Worm (Caenorhabditis elegans): ENCODE measurements around the gene T16G1.2.

The T16G1.2 gene

DNA sequence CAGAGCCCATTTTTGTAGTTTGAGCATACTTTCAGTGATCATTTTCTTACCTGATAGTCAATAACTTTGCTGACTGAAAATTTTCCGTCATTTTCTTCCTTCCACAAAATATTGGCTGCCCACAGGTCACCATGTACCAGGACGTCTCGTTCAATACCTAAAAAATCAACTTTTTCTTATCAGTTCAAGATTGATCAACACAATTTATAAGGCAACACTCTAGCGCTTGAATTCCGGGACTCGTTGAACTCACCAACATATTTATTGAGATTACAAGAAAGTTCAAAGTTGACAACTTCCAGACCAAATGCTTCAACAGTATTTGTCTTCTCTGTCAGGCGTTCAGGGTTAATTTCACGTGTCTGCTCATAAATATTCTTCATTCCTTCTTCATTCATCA is 4.4 kb downstream of the T16G1.2 start:
- TF ChIP-seq nhr-43 (tag; optimal IDR thresholded peaks at IDR 0.05; ENCODE audit: poor library complexity, severe bottlenecking): no peak
- peak; percentile 65 for TF ChIP-seq elt-2 (tag; optimal IDR thresholded peaks at IDR 0.05)
- no peak for TF ChIP-seq daf-12 (tag; optimal IDR thresholded peaks at IDR 0.05)
- TF ChIP-seq nfya-1 (tag; optimal IDR thresholded peaks at IDR 0.05; ENCODE audit: insufficient read depth): no peak
- TF ChIP-seq pqm-1 (tag; optimal IDR thresholded peaks at IDR 0.05): peak; percentile 75
- TF ChIP-seq fos-1 (tag; optimal IDR thresholded peaks at IDR 0.05): no peak

DNA sequence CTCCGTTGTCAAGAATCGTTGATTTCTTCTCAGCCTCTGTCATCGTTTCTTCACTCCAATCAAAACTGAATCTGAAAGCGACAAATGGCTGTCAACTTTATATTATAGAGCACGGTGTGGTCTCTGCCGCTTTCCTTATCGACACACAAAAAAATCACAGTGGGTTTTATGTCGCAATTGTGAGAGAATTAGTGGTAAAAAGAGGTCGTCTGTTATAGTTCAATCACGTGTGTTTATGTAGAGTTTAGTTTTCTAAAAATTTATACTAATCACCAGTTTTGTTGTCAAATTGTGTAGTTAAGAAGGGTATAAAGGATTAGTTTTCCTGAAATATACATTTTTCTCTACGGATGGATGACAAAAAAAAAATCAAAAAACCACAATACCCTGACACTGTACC is 5.7 kb downstream of the T16G1.2 start, which contains the start of gene T16G1.7:
Gene T16G1.7 (minus strand): TSS at position 137 of the 400 bp plus-strand sequence.
- TF ChIP-seq nhr-77 (tag; optimal IDR thresholded peaks at IDR 0.05) (no peak), unc-39 (tag; optimal IDR thresholded peaks at IDR 0.05) (no peak), jun-1 (tag; optimal IDR thresholded peaks at IDR 0.05) (peak; percentile 55), egl-27 (tag; optimal IDR thresholded peaks at IDR 0.05) (no peak), pha-4 (tag; optimal IDR thresholded peaks at IDR 0.05) (peak; percentile 49), elt-1 (tag; optimal IDR thresholded peaks at IDR 0.05) (no peak), ceh-28 (tag; optimal IDR thresholded peaks at IDR 0.05) (no peak), egl-5 (tag; optimal IDR thresholded peaks at IDR 0.05) (no peak), nfya-1 (tag; optimal IDR thresholded peaks at IDR 0.05; ENCODE audit: insufficient read depth) (no peak), ztf-4 (tag; optimal IDR thresholded peaks at IDR 0.05) (no peak), pqm-1 (tag; optimal IDR thresholded peaks at IDR 0.05) (peak; percentile 89), elt-2 (tag; optimal IDR thresholded peaks at IDR 0.05) (peak; percentile 91), ceh-9 (tag; optimal IDR thresholded peaks at IDR 0.05) (no peak)

DNA sequence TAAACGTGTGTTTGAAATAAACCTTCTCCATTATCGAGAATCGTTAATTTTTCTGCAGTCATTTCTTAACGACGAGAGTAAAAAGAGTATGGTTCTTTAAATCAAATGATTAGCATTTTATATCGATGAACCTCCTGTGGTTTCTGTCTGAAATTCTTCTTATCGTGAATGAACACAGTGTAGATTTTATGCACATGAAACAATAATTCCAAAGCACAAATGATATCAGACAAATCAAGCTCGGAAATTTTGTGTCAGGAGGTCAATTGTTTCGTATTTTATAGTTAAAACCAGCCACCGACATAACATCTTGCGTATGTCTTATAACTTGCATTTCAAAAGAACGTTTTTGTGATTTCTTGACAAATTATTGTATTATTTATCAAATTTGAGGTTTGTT is 7.8 kb downstream of the T16G1.2 start, which contains the start of gene T16G1.6:
Gene T16G1.6 (minus strand): TSS at position 77 of the 400 bp plus-strand sequence.
- TF ChIP-seq daf-12 (tag; optimal IDR thresholded peaks at IDR 0.05) (no peak), aly-2 (tag; optimal IDR thresholded peaks at IDR 0.05) (no peak), nhr-11 (tag; optimal IDR thresholded peaks at IDR 0.05) (no peak), mml-1 (tag; optimal IDR thresholded peaks at IDR 0.05) (no peak), zag-1 (tag; optimal IDR thresholded peaks at IDR 0.05) (no peak), elt-2 (tag; optimal IDR thresholded peaks at IDR 0.05) (peak; percentile 91), nfya-1 (tag; optimal IDR thresholded peaks at IDR 0.05; ENCODE audit: insufficient read depth) (no peak), pqm-1 (tag; optimal IDR thresholded peaks at IDR 0.05) (peak; percentile 90), nhr-25 (tag; optimal IDR thresholded peaks at IDR 0.05) (no peak), R02D3.7 (tag; optimal IDR thresholded peaks at IDR 0.05) (no peak)

DNA sequence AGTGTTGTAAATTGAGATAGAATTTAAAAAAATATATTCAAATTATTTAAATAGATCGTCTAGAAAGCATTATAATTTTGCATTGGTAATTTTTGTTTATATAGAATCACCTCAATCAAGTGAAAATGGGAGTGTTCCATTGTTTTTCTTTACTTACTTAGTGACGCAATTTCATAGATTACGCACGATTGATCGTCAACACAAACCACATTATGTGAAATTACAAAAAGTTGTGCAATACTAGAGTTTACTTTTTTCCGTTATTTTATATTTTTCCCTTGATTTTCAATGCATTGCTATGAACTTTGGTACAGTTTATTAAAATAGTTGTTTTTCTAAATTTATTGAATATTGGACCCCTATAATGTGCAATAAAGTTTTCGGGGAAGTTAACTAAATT is 10.2 kb downstream of the T16G1.2 start, which contains the start of gene T16G1.5:
Gene T16G1.5 (minus strand): TSS at position 119 of the 400 bp plus-strand sequence.
- peak; percentile 25 for TF ChIP-seq elt-2 (tag; optimal IDR thresholded peaks at IDR 0.05)
- no peak for TF ChIP-seq elt-3 (tag; optimal IDR thresholded peaks at IDR 0.05)

DNA sequence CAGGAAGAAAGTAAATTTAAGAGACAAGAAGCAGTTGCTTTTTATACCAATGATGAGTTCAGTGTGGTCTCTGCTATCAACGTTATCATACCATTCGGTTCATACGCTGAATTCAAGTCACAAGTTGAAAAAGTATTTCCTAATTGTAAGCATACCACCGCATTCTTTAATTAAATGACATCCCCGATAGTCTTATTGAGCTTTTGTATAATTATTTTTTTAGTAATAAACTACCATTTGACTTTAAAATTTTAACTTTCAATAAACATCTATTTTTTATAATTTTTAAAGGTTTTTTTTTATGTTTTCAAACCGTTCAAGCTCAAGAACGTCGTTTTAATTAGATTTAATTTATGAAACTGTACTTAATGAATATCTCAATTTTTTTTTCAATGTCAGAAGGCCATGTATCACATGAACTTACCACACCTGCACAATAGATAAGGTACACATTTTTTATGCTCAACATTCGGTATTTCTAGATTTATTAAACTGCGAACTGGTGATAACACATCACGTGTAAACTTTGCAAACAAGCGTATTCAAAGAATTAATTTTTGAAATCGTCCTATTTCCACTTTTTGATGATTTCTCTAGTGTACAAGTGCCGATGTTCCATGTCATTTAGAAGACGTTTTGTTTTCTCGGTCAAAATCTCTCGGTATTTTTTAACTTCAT is 12.7 kb downstream of the T16G1.2 start, which contains the start of gene T16G1.4:
Gene T16G1.4 (minus strand): TSS at position 51 of the 678 bp plus-strand sequence.
- TF ChIP-seq ztf-4 (tag; optimal IDR thresholded peaks at IDR 0.05) (no peak), pha-4 (tag; optimal IDR thresholded peaks at IDR 0.05) (peak; percentile 2), pqm-1 (tag; optimal IDR thresholded peaks at IDR 0.05) (peak; percentile 32), elt-2 (tag; optimal IDR thresholded peaks at IDR 0.05) (peak; percentile 73)

DNA sequence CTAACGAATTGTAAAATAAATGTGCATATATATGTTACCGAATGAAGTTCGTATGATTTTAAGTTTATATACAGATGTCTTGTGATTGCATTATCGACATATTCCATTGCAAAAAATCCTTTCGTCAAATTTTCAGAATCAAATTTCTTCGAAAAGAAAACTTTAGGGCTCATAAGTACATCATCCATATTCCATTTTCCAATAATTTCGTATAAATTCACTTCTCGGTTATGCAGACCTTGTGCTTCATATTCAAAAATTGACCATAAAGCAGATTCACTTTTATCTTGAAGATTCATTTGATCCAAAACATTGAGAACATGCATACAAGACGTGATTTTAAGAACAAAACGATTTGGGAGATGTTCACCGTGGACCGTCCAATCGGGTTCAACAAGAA is 14.1 kb downstream of the T16G1.2 start:
- no peak for TF ChIP-seq tbx-2 (tag; optimal IDR thresholded peaks at IDR 0.05)
- no peak for TF ChIP-seq mdl-1 (tag; optimal IDR thresholded peaks at IDR 0.05)
- no peak for TF ChIP-seq lin-15B (tag; optimal IDR thresholded peaks at IDR 0.05)
- TF ChIP-seq elt-3 (tag; optimal IDR thresholded peaks at IDR 0.05): no peak
- TF ChIP-seq snpc-4 (tag; optimal IDR thresholded peaks at IDR 0.05): no peak
- TF ChIP-seq nhr-12 (tag; optimal IDR thresholded peaks at IDR 0.05): no peak

DNA sequence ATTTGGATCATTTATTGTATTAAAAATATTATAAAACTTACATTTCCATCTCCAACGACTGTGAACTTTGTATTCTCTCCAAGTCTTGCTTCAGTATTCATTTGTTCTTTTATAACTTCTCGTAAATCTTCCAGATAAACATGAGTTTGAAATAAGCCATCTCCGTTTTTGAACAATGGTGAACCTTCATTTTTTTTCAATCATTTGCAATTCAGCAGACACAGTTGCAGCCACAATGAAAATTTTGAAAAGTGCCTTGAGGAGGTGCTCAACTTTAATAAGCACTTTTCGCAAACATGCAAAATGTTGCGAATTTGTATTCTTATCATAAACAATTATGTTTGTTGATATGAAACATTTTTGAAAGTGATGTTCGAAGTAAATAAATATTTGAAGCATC is 14.9 kb downstream of the T16G1.2 start, which contains the start of gene T16G1.3:
Gene T16G1.3 (minus strand): TSS at position 101 of the 400 bp plus-strand sequence.
- TF ChIP-seq elt-2 (tag; optimal IDR thresholded peaks at IDR 0.05): no peak
- TF ChIP-seq eor-1 (tag; optimal IDR thresholded peaks at IDR 0.05): no peak
- TF ChIP-seq ceh-9 (tag; optimal IDR thresholded peaks at IDR 0.05): no peak
- TF ChIP-seq nhr-76 (tag; optimal IDR thresholded peaks at IDR 0.05): no peak
- no peak for TF ChIP-seq lin-39 (tag; optimal IDR thresholded peaks at IDR 0.05)
- TF ChIP-seq tbx-2 (tag; optimal IDR thresholded peaks at IDR 0.05): no peak
- TF ChIP-seq elt-3 (tag; optimal IDR thresholded peaks at IDR 0.05): no peak
- no peak for TF ChIP-seq nhr-11 (tag; optimal IDR thresholded peaks at IDR 0.05)
- TF ChIP-seq jun-1 (tag; optimal IDR thresholded peaks at IDR 0.05): no peak
- TF ChIP-seq lsy-12 (tag; optimal IDR thresholded peaks at IDR 0.05): no peak
- no peak for TF ChIP-seq ztf-11 (tag; optimal IDR thresholded peaks at IDR 0.05)
- TF ChIP-seq mml-1 (tag; optimal IDR thresholded peaks at IDR 0.05): no peak
- no peak for TF ChIP-seq fos-1 (tag; optimal IDR thresholded peaks at IDR 0.05)
- no peak for TF ChIP-seq ceh-16 (tag; optimal IDR thresholded peaks at IDR 0.05)

All from whole organism, L3 larva.